Worm (Caenorhabditis elegans) whole organism, late embryonic: Measurements from ENCODE around the gene spe-18.

ENCODE experiments used
- F13H6.1 ChIP-seq: sonication (generic microtip); optimal IDR thresholded peaks from 2 replicates; lab custom pipeline; 2016; ENCODE audit warnings: missing genetic modification characterization, missing compliant biosample characterization
- ama-1 ChIP-seq: fragments of 150-350 bp; optimal IDR thresholded peaks from 2 replicates; lab custom pipeline; 2014
- ceh-2 ChIP-seq: sonication (generic microtip); optimal IDR thresholded peaks from 2 replicates; lab custom pipeline; 2016; ENCODE audit warnings: missing genotype, missing genetic modification characterization, missing compliant biosample characterization
- dmd-4 ChIP-seq: sonication (generic microtip); optimal IDR thresholded peaks from 2 replicates; lab custom pipeline; 2016; ENCODE audit warnings: borderline replicate concordance, missing genetic modification characterization, missing compliant biosample characterization
- hlh-15 ChIP-seq: sonication (generic microtip); optimal IDR thresholded peaks from 2 replicates; lab custom pipeline; 2016; ENCODE audit warnings: missing genetic modification characterization, missing compliant biosample characterization
- lim-6 ChIP-seq: sonication (generic microtip); optimal IDR thresholded peaks from 2 replicates; lab custom pipeline; 2016; ENCODE audit warnings: missing genetic modification characterization, missing compliant biosample characterization
- npax-4 ChIP-seq: sonication (generic microtip); optimal IDR thresholded peaks from 2 replicates; lab custom pipeline; 2016; ENCODE audit warnings: missing genetic modification characterization, missing compliant biosample characterization
- pqm-1 ChIP-seq: sonication (generic microtip); optimal IDR thresholded peaks from 2 replicates; lab custom pipeline; 2016; ENCODE audit warnings: missing genetic modification characterization, missing compliant biosample characterization
- sox-4 ChIP-seq: sonication (generic microtip); optimal IDR thresholded peaks from 2 replicates; lab custom pipeline; 2017; ENCODE audit warnings: mild to moderate bottlenecking, missing genetic modification characterization, inconsistent platforms, missing compliant biosample characterization
- tbx-2 ChIP-seq: sonication (generic microtip); optimal IDR thresholded peaks from 2 replicates; lab custom pipeline; 2016; ENCODE audit warnings: missing genetic modification characterization, missing compliant biosample characterization

- TF ChIP-seq pqm-1 (tag; lab: Kevin White, UChicago) (no peak), npax-4 (tag; lab: Kevin White, UChicago) (no peak), ama-1 (lab: Kevin White, UChicago) (no peak), F13H6.1 (tag; lab: Kevin White, UChicago) (no peak), hlh-15 (tag; lab: Kevin White, UChicago) (no peak), sox-4 (no peak), lim-6 (tag; lab: Kevin White, UChicago) (no peak), ceh-2 (no peak), dmd-4 (tag; lab: Kevin White, UChicago) (no peak), tbx-2 (tag; lab: Kevin White, UChicago) (no peak)
Measured at ce11 chrII:13181465-13181864, 28.3 kb upstream of the spe-18 start, which contains the start of gene W09H1.1.
